Fruit fly (Drosophila melanogaster) whole organism, embryonic: ENCODE measurements around the gene Ocrl.
A peak's percentile ranks its signal among the peaks of the same experiment; 100 is the strongest.

ENCODE experiments used
- Antp ChIP-seq: fragments of 200-800 bp; sonication (Bioruptor generic); optimal IDR thresholded peaks from 3 replicates; lab custom pipeline; 2016; ENCODE audit warnings: missing biosample characterization, missing genetic modification characterization
- CG10147 ChIP-seq: fragments of 200-800 bp; sonication (Bioruptor generic); optimal IDR thresholded peaks from 2 replicates; lab custom pipeline; 2019; ENCODE audit warnings: missing biosample characterization, mild to moderate bottlenecking, missing genetic modification characterization, moderate library complexity
- CG1024 ChIP-seq: fragments of 200-800 bp; sonication (Bioruptor generic); IDR thresholded peaks from 2 replicates; pipeline ENCODE4 v1.3.6; 2022; ENCODE audit warnings: missing biosample characterization, missing genetic modification characterization
- CG10274 ChIP-seq: fragments of 200-800 bp; sonication (Bioruptor generic); optimal IDR thresholded peaks from 3 replicates; lab custom pipeline; 2017; ENCODE audit warnings: missing biosample characterization, mild to moderate bottlenecking, missing genetic modification characterization
- CG10462 ChIP-seq: fragments of 200-800 bp; sonication (Bioruptor generic); optimal IDR thresholded peaks from 2 replicates; lab custom pipeline; 2016; ENCODE audit warnings: missing biosample characterization, missing genetic modification characterization
- CG10979 ChIP-seq: fragments of 200-800 bp; sonication (Bioruptor generic); optimal IDR thresholded peaks from 2 replicates; lab custom pipeline; 2018; ENCODE audit warnings: missing biosample characterization, mild to moderate bottlenecking, missing genetic modification characterization, moderate library complexity
- CG11504 ChIP-seq: fragments of 200-800 bp; sonication (Bioruptor generic); optimal IDR thresholded peaks from 3 replicates; lab custom pipeline; 2019; ENCODE audit warnings: missing biosample characterization, mild to moderate bottlenecking, missing genetic modification characterization, moderate library complexity
- CG14014 ChIP-seq: fragments of 200-800 bp; sonication (Bioruptor generic); IDR thresholded peaks from 2 replicates; pipeline ENCODE4 v1.3.6; 2022; ENCODE audit warnings: missing biosample characterization, missing genetic modification characterization
- CG1647 ChIP-seq: fragments of 200-800 bp; sonication (Bioruptor generic); optimal IDR thresholded peaks from 3 replicates; lab custom pipeline; 2016; ENCODE audit warnings: missing biosample characterization, missing genetic modification characterization
- CG16815 ChIP-seq: fragments of 200-800 bp; sonication (Bioruptor generic); optimal IDR thresholded peaks from 3 replicates; lab custom pipeline; 2017; ENCODE audit warnings: missing biosample characterization, mild to moderate bottlenecking, missing genetic modification characterization
- CG3065 ChIP-seq: fragments of 200-800 bp; sonication (Bioruptor generic); optimal IDR thresholded peaks from 2 replicates; lab custom pipeline; 2016; ENCODE audit warnings: missing biosample characterization, missing genetic modification characterization
- CG4360 ChIP-seq: fragments of 200-800 bp; sonication (Bioruptor generic); IDR thresholded peaks from 2 replicates; pipeline ENCODE4 v1.3.6; 2022; ENCODE audit warnings: missing biosample characterization, missing genetic modification characterization
- CG43689 ChIP-seq: fragments of 200-800 bp; sonication (Bioruptor generic); IDR thresholded peaks from 2 replicates; pipeline ENCODE4 v1.3.6; 2022; ENCODE audit warnings: missing biosample characterization, missing genetic modification characterization
- CG4617 ChIP-seq: fragments of 200-800 bp; sonication (Bioruptor generic); optimal IDR thresholded peaks from 3 replicates; lab custom pipeline; 2016; ENCODE audit warnings: missing biosample characterization, missing genetic modification characterization, borderline replicate concordance
- CG8089 ChIP-seq: fragments of 200-800 bp; sonication (Bioruptor generic); optimal IDR thresholded peaks from 3 replicates; lab custom pipeline; 2016; ENCODE audit warnings: missing biosample characterization, missing genetic modification characterization
- CrebB ChIP-seq: fragments of 200-800 bp; sonication (Bioruptor generic); optimal IDR thresholded peaks from 3 replicates; lab custom pipeline; 2018; ENCODE audit warnings: missing biosample characterization, mild to moderate bottlenecking, missing genetic modification characterization
- Dad ChIP-seq: fragments of 200-800 bp; sonication (Bioruptor generic); optimal IDR thresholded peaks from 3 replicates; lab custom pipeline; 2016; ENCODE audit warnings: missing biosample characterization, missing genetic modification characterization
- Dip2 ChIP-seq: fragments of 200-800 bp; sonication (Bioruptor generic); IDR thresholded peaks from 2 replicates; pipeline ENCODE4 v1.3.6; 2022; ENCODE audit warnings: missing biosample characterization, missing genetic modification characterization
- Fer1 ChIP-seq: fragments of 200-800 bp; sonication (Bioruptor generic); optimal IDR thresholded peaks from 2 replicates; lab custom pipeline; 2017; ENCODE audit warnings: missing biosample characterization, mild to moderate bottlenecking, missing genetic modification characterization
- Gsc ChIP-seq: fragments of 200-800 bp; sonication (Bioruptor generic); IDR thresholded peaks from 2 replicates; pipeline ENCODE4 v1.3.6; 2022; ENCODE audit warnings: missing biosample characterization, missing genetic modification characterization
- Hey ChIP-seq: fragments of 200-800 bp; sonication (Bioruptor generic); optimal IDR thresholded peaks from 3 replicates; lab custom pipeline; 2018; ENCODE audit warnings: missing biosample characterization, mild to moderate bottlenecking, missing genetic modification characterization
- HmgZ ChIP-seq: fragments of 200-800 bp; sonication (Bioruptor generic); optimal IDR thresholded peaks from 2 replicates; lab custom pipeline; 2018; ENCODE audit warnings: missing biosample characterization, mild to moderate bottlenecking, missing genetic modification characterization
- Hmr ChIP-seq: fragments of 200-800 bp; sonication (Bioruptor generic); optimal IDR thresholded peaks from 3 replicates; lab custom pipeline; 2017; ENCODE audit warnings: mild to moderate bottlenecking, missing biosample characterization, missing genetic modification reagents, missing genetic modification characterization
- Hr3 ChIP-seq: fragments of 200-800 bp; sonication (Bioruptor generic); optimal IDR thresholded peaks from 3 replicates; lab custom pipeline; 2016; ENCODE audit warnings: missing biosample characterization, missing genetic modification characterization
- Hsf ChIP-seq: fragments of 200-800 bp; sonication (Bioruptor generic); optimal IDR thresholded peaks from 3 replicates; lab custom pipeline; 2016; ENCODE audit warnings: missing biosample characterization, missing genetic modification characterization
- NfI ChIP-seq: fragments of 200-800 bp; sonication (Bioruptor generic); optimal IDR thresholded peaks from 3 replicates; lab custom pipeline; 2018; ENCODE audit warnings: missing biosample characterization, mild to moderate bottlenecking, missing genetic modification characterization, moderate library complexity
- Rx ChIP-seq: fragments of 200-800 bp; sonication (Bioruptor generic); IDR thresholded peaks from 2 replicates; pipeline ENCODE4 v1.3.6; 2022; ENCODE audit warnings: missing biosample characterization, missing genetic modification characterization
- Sox102F ChIP-seq: fragments of 200-800 bp; sonication (Bioruptor generic); optimal IDR thresholded peaks from 2 replicates; lab custom pipeline; 2018; ENCODE audit warnings: missing biosample characterization, mild to moderate bottlenecking, missing genetic modification characterization, moderate library complexity
- bbx ChIP-seq: fragments of 200-800 bp; sonication (Bioruptor generic); IDR thresholded peaks from 2 replicates; pipeline ENCODE4 v1.3.6; 2022; ENCODE audit warnings: missing biosample characterization, missing genetic modification characterization; ENCODE audit not compliant: partially characterized antibody
- bsh ChIP-seq, 2 experiments: fragments of 200-800 bp; sonication (Bioruptor generic); optimal IDR thresholded peaks; 2 replicates each; lab custom pipeline; 2017 to 2018; ENCODE audit warnings: mild to moderate bottlenecking in 2 of 2, missing biosample characterization in 2 of 2, missing genetic modification characterization in 2 of 2, moderate library complexity in 1 of 2
- cas ChIP-seq: fragments of 200-800 bp; sonication (Bioruptor generic); IDR thresholded peaks from 2 replicates; pipeline ENCODE4 v1.3.6; 2022; ENCODE audit warnings: missing biosample characterization, missing genetic modification characterization
- cato ChIP-seq: fragments of 200-800 bp; sonication (Bioruptor generic); optimal IDR thresholded peaks from 2 replicates; lab custom pipeline; 2016; ENCODE audit warnings: missing biosample characterization, missing genetic modification characterization, borderline replicate concordance
- cwo ChIP-seq: fragments of 200-800 bp; sonication (Bioruptor generic); optimal IDR thresholded peaks from 3 replicates; lab custom pipeline; 2017; ENCODE audit warnings: missing biosample characterization, missing genetic modification characterization, mild to moderate bottlenecking, moderate library complexity, missing genetic modification reagents
- da ChIP-seq: fragments of 200-800 bp; sonication (Bioruptor generic); optimal IDR thresholded peaks from 2 replicates; lab custom pipeline; 2016; ENCODE audit warnings: missing biosample characterization, missing genetic modification characterization
- exex ChIP-seq: fragments of 200-800 bp; sonication (Bioruptor generic); optimal IDR thresholded peaks from 4 replicates; lab custom pipeline; 2018; ENCODE audit warnings: missing biosample characterization, mild to moderate bottlenecking, missing genetic modification characterization, moderate library complexity
- fu2 ChIP-seq: fragments of 200-800 bp; sonication (Bioruptor generic); optimal IDR thresholded peaks from 2 replicates; lab custom pipeline; 2016; ENCODE audit warnings: missing biosample characterization, missing genetic modification characterization
- gsb ChIP-seq: fragments of 200-800 bp; sonication (Bioruptor generic); IDR thresholded peaks from 2 replicates; pipeline ENCODE4 v1.3.6; 2022; ENCODE audit warnings: missing biosample characterization, missing genetic modification characterization
- hbn ChIP-seq: fragments of 200-800 bp; sonication (Bioruptor generic); IDR thresholded peaks from 2 replicates; pipeline ENCODE4 v1.3.6; 2022; ENCODE audit warnings: missing biosample characterization, missing genetic modification characterization; ENCODE audit not compliant: partially characterized antibody
- ind ChIP-seq: fragments of 200-800 bp; sonication (Bioruptor generic); optimal IDR thresholded peaks from 3 replicates; lab custom pipeline; 2016; ENCODE audit warnings: missing biosample characterization, missing genetic modification characterization
- klu ChIP-seq: fragments of 200-800 bp; sonication (Bioruptor generic); IDR thresholded peaks from 2 replicates; pipeline ENCODE4 v1.3.6; 2022; ENCODE audit warnings: missing biosample characterization, missing genetic modification characterization
- lab ChIP-seq: fragments of 200-800 bp; sonication (Bioruptor generic); optimal IDR thresholded peaks from 3 replicates; lab custom pipeline; 2017; ENCODE audit warnings: missing biosample characterization, missing genetic modification characterization, mild to moderate bottlenecking, moderate library complexity, missing genetic modification reagents
- lmd ChIP-seq: fragments of 200-800 bp; sonication (Bioruptor generic); IDR thresholded peaks from 2 replicates; pipeline ENCODE4 v1.3.6; 2022; ENCODE audit warnings: missing biosample characterization, missing genetic modification characterization
- p53 ChIP-seq: fragments of 200-800 bp; sonication (Bioruptor generic); optimal IDR thresholded peaks from 2 replicates; lab custom pipeline; 2016; ENCODE audit warnings: missing biosample characterization, missing genetic modification characterization
- prd ChIP-seq, 3 experiments: fragments of >200 bp in 2 of 3; fragments of 200-800 bp in 1 of 3; sonication (Bioruptor generic) in 1 of 3; optimal IDR thresholded peaks in 2 of 3; IDR thresholded peaks in 1 of 3; 2 replicates in 2 of 3; 3 replicates in 1 of 3; pipeline versions ENCODE4 v1.3.6 to Lab custom; 2017 to 2022; ENCODE audit warnings: missing biosample characterization in 1 of 3, missing genetic modification characterization in 1 of 3
- repo ChIP-seq: fragments of 200-800 bp; sonication (Bioruptor generic); optimal IDR thresholded peaks from 2 replicates; lab custom pipeline; 2016; ENCODE audit warnings: missing biosample characterization, missing genetic modification characterization
- row ChIP-seq: fragments of 200-800 bp; sonication (Bioruptor generic); IDR thresholded peaks from 3 replicates; pipeline ENCODE4 v1.3.6; 2022; ENCODE audit warnings: missing biosample characterization, missing genetic modification characterization
- salm ChIP-seq: fragments of 200-800 bp; sonication (Bioruptor generic); optimal IDR thresholded peaks from 2 replicates; lab custom pipeline; 2018; ENCODE audit warnings: missing biosample characterization, mild to moderate bottlenecking, missing genetic modification characterization
- tio ChIP-seq: fragments of 200-800 bp; sonication (Bioruptor generic); optimal IDR thresholded peaks from 2 replicates; lab custom pipeline; 2017; ENCODE audit warnings: missing biosample characterization, missing genetic modification characterization, inconsistent platforms
- wor ChIP-seq: fragments of 200-800 bp; sonication (Bioruptor generic); IDR thresholded peaks from 2 replicates; pipeline ENCODE4 v1.3.6; 2022; ENCODE audit warnings: missing biosample characterization, missing genetic modification characterization

Ocrl gene

dm6 chrX:1968581-1969258 lies 45.9 kb downstream of the Ocrl start (continued):
- no peak for TF ChIP-seq cas (GFP tag; lab: Robert Waterston, UW)
- 0 out of 2 replicates have a peak, but pooled peaks have one; percentile 21 for TF ChIP-seq CG1024 (GFP tag; lab: Robert Waterston, UW)
- TF ChIP-seq Hmr (GFP tag; lab: Kevin White, UChicago) = peak; percentile 2
- peak; percentile 80 for TF ChIP-seq Sox102F (GFP tag; lab: Kevin White, UChicago)
- TF ChIP-seq Gsc (GFP tag; lab: Robert Waterston, UW) = no peak
- peak; percentile 61 for TF ChIP-seq CG10979 (tag; lab: Kevin White, UChicago)
- TF ChIP-seq salm (tag; lab: Kevin White, UChicago) = peak; percentile 65
- no peak for TF ChIP-seq tio
- no peak for TF ChIP-seq CG4617 (GFP tag; lab: Kevin White, UChicago)
- no peak for TF ChIP-seq Hey
- no peak for TF ChIP-seq CG10274 (GFP tag; lab: Kevin White, UChicago)
- peak; percentile 61 for TF ChIP-seq NfI (GFP tag; lab: Kevin White, UChicago)
- no peak for TF ChIP-seq fu2
- TF ChIP-seq HmgZ (tag; lab: Kevin White, UChicago) = peak; percentile 5
- TF ChIP-seq CG10462 = no peak
- no peak for TF ChIP-seq CG10147 (GFP tag; lab: Kevin White, UChicago)
- TF ChIP-seq Hr3 (GFP tag; lab: Kevin White, UChicago) = peak; percentile 46
- TF ChIP-seq prd (optimal IDR thresholded peaks at IDR 0.05; lab: Kevin White, UChicago) = no peak
- TF ChIP-seq prd (GFP tag; IDR thresholded peaks at IDR 0.05; lab: Robert Waterston, UW) = peak; percentile 66; the same call in 2 of the 3 replicates
- TF ChIP-seq row (GFP tag; lab: Robert Waterston, UW) = peak; percentile 79
- TF ChIP-seq CG11504 (tag; lab: Kevin White, UChicago) = peak; percentile 83
- TF ChIP-seq bbx = no peak
- TF ChIP-seq CG43689 (GFP tag; lab: Robert Waterston, UW) = no peak
- peak; percentile 42 to 77 for TF ChIP-seq bsh (GFP tag; optimal IDR thresholded peaks at IDR 0.05; lab: Kevin White, UChicago)
- peak; percentile 38 for TF ChIP-seq cwo (GFP tag; lab: Kevin White, UChicago)
- peak; percentile 47 for TF ChIP-seq p53 (GFP tag; lab: Kevin White, UChicago)
- no peak for TF ChIP-seq CG3065 (GFP tag; lab: Kevin White, UChicago)
- no peak for TF ChIP-seq Dip2 (GFP tag; lab: Robert Waterston, UW)
- TF ChIP-seq CG8089 (GFP tag; lab: Kevin White, UChicago) = peak; percentile 51
- TF ChIP-seq CG1647 (GFP tag; lab: Kevin White, UChicago) = no peak
- peak; percentile 57 for TF ChIP-seq Antp
- TF ChIP-seq CG4360 (GFP tag; lab: Robert Waterston, UW) = no peak
- TF ChIP-seq Rx (GFP tag; lab: Robert Waterston, UW) = peak; percentile 52
- TF ChIP-seq wor (GFP tag; lab: Robert Waterston, UW) = peak; percentile 65
- no peak for TF ChIP-seq exex (tag; lab: Kevin White, UChicago)
- TF ChIP-seq Fer1 (GFP tag; lab: Kevin White, UChicago) = peak; percentile 54
- TF ChIP-seq klu (GFP tag; lab: Robert Waterston, UW) = no peak
- no peak for TF ChIP-seq CG16815 (GFP tag; lab: Kevin White, UChicago)
- TF ChIP-seq lmd (GFP tag; lab: Robert Waterston, UW) = peak; percentile 73
- TF ChIP-seq Hsf (GFP tag; lab: Kevin White, UChicago) = peak; percentile 39
- TF ChIP-seq gsb = no peak
- TF ChIP-seq Dad (GFP tag; lab: Kevin White, UChicago) = no peak
- no peak for TF ChIP-seq hbn
- peak; percentile 55 for TF ChIP-seq lab (GFP tag; lab: Kevin White, UChicago)
- no peak for TF ChIP-seq repo (GFP tag; lab: Kevin White, UChicago)
- peak; percentile 61 for TF ChIP-seq ind (GFP tag; lab: Kevin White, UChicago)
- TF ChIP-seq CG14014 (GFP tag; lab: Robert Waterston, UW) = peak; percentile 11; the same call in 1 of the 2 replicates
- TF ChIP-seq cato (GFP tag; lab: Kevin White, UChicago) = no peak
- TF ChIP-seq da = no peak
- no peak for TF ChIP-seq CrebB
